Worm (Caenorhabditis elegans) whole organism, late embryonic: Measurements from ENCODE around the gene ZK617.26.

Source experiments
- nhr-11 ChIP-seq: fragments of 150-350 bp; optimal IDR thresholded peaks from 2 replicates; lab custom pipeline; 2014; ENCODE audit warnings: missing biosample characterization, missing genetic modification characterization
- pag-3 ChIP-seq: sonication (generic microtip); optimal IDR thresholded peaks from 2 replicates; lab custom pipeline; 2016; ENCODE audit warnings: missing compliant biosample characterization, missing genetic modification characterization, borderline replicate concordance
- sdc-2 ChIP-seq: sonication (generic microtip); optimal IDR thresholded peaks from 2 replicates; lab custom pipeline; 2016; ENCODE audit warnings: missing genotype, missing genetic modification characterization, missing compliant biosample characterization

DNA sequence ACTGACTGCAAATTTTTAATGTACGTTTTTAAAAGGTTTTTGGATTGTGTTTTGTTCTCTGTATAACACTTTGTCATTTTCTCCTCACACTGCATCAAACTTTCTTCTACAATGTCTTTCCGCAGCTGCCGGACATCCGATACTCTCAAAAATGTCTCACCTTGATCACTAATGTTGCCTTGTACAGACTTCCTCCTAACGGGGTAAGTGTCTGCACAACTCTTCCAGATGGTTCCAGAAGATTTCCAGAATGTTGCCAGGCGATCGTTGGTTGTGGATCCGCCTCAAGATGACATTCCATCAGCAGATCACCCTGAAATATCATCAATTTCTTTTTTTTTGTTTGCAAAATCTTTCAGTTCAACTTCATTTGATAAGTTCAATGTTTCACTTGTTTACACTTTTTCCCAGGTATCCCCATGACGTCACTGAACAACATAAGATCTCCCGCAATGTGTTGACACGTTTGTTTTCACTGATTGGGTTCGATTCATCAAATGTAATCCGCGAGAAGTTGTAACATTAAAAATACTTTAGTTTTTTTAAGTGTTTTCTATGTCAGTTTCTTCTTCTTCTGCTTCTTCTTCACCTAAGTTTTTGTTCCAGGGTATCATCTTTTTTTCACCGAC lies 1.6 kb downstream of the ZK617.26 start:
- TF ChIP-seq sdc-2 (tag; lab: Kevin White, UChicago) (no peak), nhr-11 (tag; lab: Kevin White, UChicago) (no peak), pag-3 (tag; lab: Kevin White, UChicago) (no peak)
